Worm (Caenorhabditis elegans) whole organism, L4/young adult: ENCODE measurements around the gene dmd-10.

Source experiments
- W03F9.2 ChIP-seq: fragments of 150-350 bp; optimal IDR thresholded peaks from 2 replicates; lab custom pipeline; 2014; ENCODE audit warnings: missing biosample characterization, missing genetic modification characterization
- him-1 ChIP-seq: sonication (generic microtip); optimal IDR thresholded peaks from 2 replicates; lab custom pipeline; 2016; ENCODE audit warnings: missing genotype, missing genetic modification reagents, missing genetic modification characterization, missing compliant biosample characterization

DNA sequence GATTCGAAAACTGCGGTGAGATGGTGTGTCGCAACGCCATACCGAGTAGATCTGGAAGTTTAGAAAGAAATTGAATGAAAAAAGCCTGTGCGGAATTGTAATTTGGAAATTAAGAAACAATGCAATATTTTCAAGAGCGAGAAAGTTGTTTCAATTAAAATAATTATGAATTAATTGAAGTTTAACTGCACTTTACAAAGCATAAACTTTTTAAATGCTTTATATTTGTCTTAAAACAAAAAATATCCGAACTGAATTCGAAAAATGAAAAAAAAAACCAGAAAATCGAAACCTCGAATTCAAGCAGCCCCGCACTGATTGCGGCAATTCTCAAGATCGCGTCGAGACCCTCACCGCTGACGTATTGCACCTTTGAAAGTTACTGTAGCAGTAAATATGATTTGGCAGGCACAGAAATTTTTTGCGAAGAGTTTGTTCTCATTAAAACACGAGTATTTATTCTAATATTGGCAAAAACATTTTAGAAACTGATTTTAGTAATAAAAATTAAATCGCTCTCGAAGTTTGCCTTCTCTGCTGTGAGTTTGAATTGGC, 42.8 kb downstream of the dmd-10 start, which contains the start of gene sun-1:
- no peak for TF ChIP-seq W03F9.2 (tag; lab: Kevin White, UChicago)
- TF ChIP-seq him-1 (tag; lab: Kevin White, UChicago): no peak
